Fruit fly (Drosophila melanogaster) whole organism, embryonic: Measurements from ENCODE around the gene Rpn12.
A peak's percentile ranks its signal among the peaks of the same experiment; 100 is the strongest.

Experiments used
- Atf6 ChIP-seq: fragments of 200-800 bp; sonication (Bioruptor generic); IDR thresholded peaks from 2 replicates; pipeline ENCODE4 v1.3.6; 2022; ENCODE audit warnings: missing biosample characterization, missing genetic modification characterization
- CG10462 ChIP-seq: fragments of 200-800 bp; sonication (Bioruptor generic); optimal IDR thresholded peaks from 2 replicates; lab custom pipeline; 2016; ENCODE audit warnings: missing biosample characterization, missing genetic modification characterization
- CG10565 ChIP-seq: fragments of 200-800 bp; sonication (Bioruptor generic); optimal IDR thresholded peaks from 3 replicates; lab custom pipeline; 2016; ENCODE audit warnings: missing biosample characterization, mild to moderate bottlenecking, missing genetic modification characterization
- CG11093 ChIP-seq: fragments of 200-800 bp; sonication (Bioruptor generic); IDR thresholded peaks from 3 replicates; pipeline ENCODE4 v1.3.6; 2022; ENCODE audit warnings: missing biosample characterization, missing genetic modification characterization
- CG14667 ChIP-seq: fragments of 200-800 bp; sonication (Bioruptor generic); IDR thresholded peaks from 2 replicates; pipeline ENCODE4 v1.3.6; 2022; ENCODE audit warnings: missing biosample characterization, missing genetic modification characterization
- CG14710 ChIP-seq: fragments of 200-800 bp; sonication (Bioruptor generic); optimal IDR thresholded peaks from 3 replicates; lab custom pipeline; 2019; ENCODE audit warnings: missing biosample characterization, mild to moderate bottlenecking, missing genetic modification characterization, moderate library complexity
- CG15073 ChIP-seq: fragments of 200-800 bp; sonication (Bioruptor generic); optimal IDR thresholded peaks from 2 replicates; lab custom pipeline; 2016; ENCODE audit warnings: missing biosample characterization, missing genetic modification characterization
- CG1647 ChIP-seq: fragments of 200-800 bp; sonication (Bioruptor generic); optimal IDR thresholded peaks from 3 replicates; lab custom pipeline; 2016; ENCODE audit warnings: missing biosample characterization, missing genetic modification characterization
- CG17802 ChIP-seq: fragments of 200-800 bp; sonication (Bioruptor generic); optimal IDR thresholded peaks from 2 replicates; lab custom pipeline; 2018; ENCODE audit warnings: missing biosample characterization, mild to moderate bottlenecking, missing genetic modification characterization, moderate library complexity
- CG2120 ChIP-seq: fragments of 200-800 bp; sonication (Bioruptor generic); optimal IDR thresholded peaks from 3 replicates; lab custom pipeline; 2016; ENCODE audit warnings: missing biosample characterization, missing genetic modification characterization
- CG2199 ChIP-seq: fragments of 200-800 bp; sonication (Bioruptor generic); IDR thresholded peaks from 3 replicates; pipeline ENCODE4 v1.3.6; 2022; ENCODE audit warnings: missing biosample characterization, missing genetic modification characterization
- CG30403 ChIP-seq: fragments of 200-800 bp; sonication (Bioruptor generic); optimal IDR thresholded peaks from 3 replicates; lab custom pipeline; 2016; ENCODE audit warnings: missing biosample characterization, missing genetic modification characterization
- CG3163 ChIP-seq: fragments of 200-800 bp; sonication (Bioruptor generic); optimal IDR thresholded peaks from 3 replicates; lab custom pipeline; 2016; ENCODE audit warnings: missing biosample characterization, missing genetic modification characterization
- CG3281 ChIP-seq: fragments of 200-800 bp; sonication (Bioruptor generic); optimal IDR thresholded peaks from 3 replicates; lab custom pipeline; 2017; ENCODE audit warnings: missing biosample characterization, mild to moderate bottlenecking, missing genetic modification characterization
- CG4424 ChIP-seq: fragments of 200-800 bp; sonication (Bioruptor generic); optimal IDR thresholded peaks from 3 replicates; lab custom pipeline; 2016; ENCODE audit warnings: missing biosample characterization, missing genetic modification characterization
- CG4617 ChIP-seq: fragments of 200-800 bp; sonication (Bioruptor generic); optimal IDR thresholded peaks from 3 replicates; lab custom pipeline; 2016; ENCODE audit warnings: missing biosample characterization, missing genetic modification characterization, borderline replicate concordance
- CG6175 ChIP-seq: fragments of 200-800 bp; sonication (Bioruptor generic); IDR thresholded peaks from 3 replicates; pipeline ENCODE4 v1.3.6; 2022; ENCODE audit warnings: missing biosample characterization, missing genetic modification characterization
- CG6683 ChIP-seq: fragments of 200-800 bp; sonication (Bioruptor generic); optimal IDR thresholded peaks from 2 replicates; lab custom pipeline; 2017; ENCODE audit warnings: missing biosample characterization, mild to moderate bottlenecking, missing genetic modification characterization, missing genetic modification reagents
- CG6791 ChIP-seq: fragments of 200-800 bp; sonication (Bioruptor generic); IDR thresholded peaks from 3 replicates; pipeline ENCODE4 v1.3.6; 2022; ENCODE audit warnings: missing biosample characterization, missing genetic modification characterization; ENCODE audit not compliant: partially characterized antibody
- CG7271 ChIP-seq: fragments of 200-800 bp; sonication (Bioruptor generic); optimal IDR thresholded peaks from 2 replicates; lab custom pipeline; 2018; ENCODE audit warnings: missing biosample characterization, mild to moderate bottlenecking, missing genetic modification characterization, moderate library complexity
- CG7357 ChIP-seq: fragments of 200-800 bp; sonication (Bioruptor generic); IDR thresholded peaks from 3 replicates; pipeline ENCODE4 v1.3.6; 2022; ENCODE audit warnings: missing biosample characterization, missing genetic modification characterization
- CG7372 ChIP-seq: fragments of 200-800 bp; sonication (Bioruptor generic); IDR thresholded peaks from 2 replicates; pipeline ENCODE4 v1.3.6; 2022; ENCODE audit warnings: missing biosample characterization, missing genetic modification characterization
- CG7556 ChIP-seq: fragments of 200-800 bp; sonication (Bioruptor generic); optimal IDR thresholded peaks from 2 replicates; lab custom pipeline; 2017; ENCODE audit warnings: missing biosample characterization, mild to moderate bottlenecking, missing genetic modification characterization
- CG8478 ChIP-seq: fragments of >200 bp; optimal IDR thresholded peaks from 2 replicates; lab custom pipeline; 2018
- CG8765 ChIP-seq: fragments of 200-800 bp; sonication (Bioruptor generic); IDR thresholded peaks from 2 replicates; pipeline ENCODE4 v1.3.6; 2022; ENCODE audit warnings: missing biosample characterization, missing genetic modification characterization
- D ChIP-seq, 2 experiments: fragments of 200-800 bp in 1 of 2; fragments of >200 bp in 1 of 2; sonication (Bioruptor generic) in 1 of 2; optimal IDR thresholded peaks; 2 replicates in 1 of 2; 3 replicates in 1 of 2; lab custom pipeline; 2017; ENCODE audit warnings: mild to moderate bottlenecking in 1 of 2, missing biosample characterization in 1 of 2, missing genetic modification characterization in 1 of 2, missing genetic modification reagents in 1 of 2
- Dp ChIP-seq: fragments of 200-800 bp; sonication (Bioruptor generic); optimal IDR thresholded peaks from 2 replicates; lab custom pipeline; 2018; ENCODE audit warnings: missing biosample characterization, mild to moderate bottlenecking, missing genetic modification characterization, moderate library complexity
- Eip74EF ChIP-seq, 2 experiments: fragments of 200-800 bp in 1 of 2; fragments of >200 bp in 1 of 2; sonication (Bioruptor generic) in 1 of 2; optimal IDR thresholded peaks; 2 replicates each; lab custom pipeline; 2017 to 2019; ENCODE audit warnings: missing biosample characterization in 2 of 2, missing genetic modification characterization in 2 of 2, mild to moderate bottlenecking in 1 of 2, moderate library complexity in 1 of 2
- Ets97D ChIP-seq: fragments of 200-800 bp; sonication (Bioruptor generic); optimal IDR thresholded peaks from 3 replicates; lab custom pipeline; 2016; ENCODE audit warnings: missing biosample characterization, missing genetic modification characterization
- HLH54F ChIP-seq: fragments of 200-800 bp; sonication (Bioruptor generic); optimal IDR thresholded peaks from 3 replicates; lab custom pipeline; 2016; ENCODE audit warnings: missing biosample characterization, missing genetic modification characterization
- HmgD ChIP-seq: fragments of 200-800 bp; sonication (Bioruptor generic); optimal IDR thresholded peaks from 3 replicates; lab custom pipeline; 2016; ENCODE audit warnings: missing biosample characterization, missing genetic modification characterization
- Lpt ChIP-seq: fragments of >200 bp; optimal IDR thresholded peaks from 2 replicates; lab custom pipeline; 2018; ENCODE audit warnings: missing biosample characterization, missing genetic modification characterization
- MBD-R2 ChIP-seq: fragments of 200-800 bp; sonication (Bioruptor generic); IDR thresholded peaks from 2 replicates; pipeline ENCODE4 v1.3.6; 2022; ENCODE audit warnings: missing biosample characterization, missing genetic modification characterization
- MTF-1 ChIP-seq: fragments of 200-800 bp; sonication (Bioruptor generic); optimal IDR thresholded peaks from 2 replicates; lab custom pipeline; 2018; ENCODE audit warnings: missing biosample characterization, mild to moderate bottlenecking, missing genetic modification characterization, borderline replicate concordance
- NfI ChIP-seq: fragments of 200-800 bp; sonication (Bioruptor generic); optimal IDR thresholded peaks from 3 replicates; lab custom pipeline; 2018; ENCODE audit warnings: missing biosample characterization, mild to moderate bottlenecking, missing genetic modification characterization, moderate library complexity
- Scr ChIP-seq: fragments of 200-800 bp; sonication (Bioruptor generic); IDR thresholded peaks from 2 replicates; pipeline ENCODE4 v1.3.6; 2022; ENCODE audit warnings: missing biosample characterization, missing genetic modification characterization; ENCODE audit not compliant: partially characterized antibody
- Usf ChIP-seq: fragments of 200-800 bp; sonication (Bioruptor generic); optimal IDR thresholded peaks from 2 replicates; lab custom pipeline; 2017; ENCODE audit warnings: missing genotype, missing biosample characterization, missing genetic modification characterization
- ab ChIP-seq: fragments of 200-800 bp; sonication (Bioruptor generic); optimal IDR thresholded peaks from 2 replicates; lab custom pipeline; 2016; ENCODE audit warnings: missing biosample characterization, missing genetic modification characterization
- al ChIP-seq: fragments of 200-800 bp; sonication (Bioruptor generic); IDR thresholded peaks from 2 replicates; pipeline ENCODE4 v1.3.6; 2022; ENCODE audit warnings: missing biosample characterization, missing genetic modification characterization
- ap ChIP-seq: fragments of 200-800 bp; sonication (Bioruptor generic); IDR thresholded peaks from 2 replicates; pipeline ENCODE4 v1.3.6; 2022; ENCODE audit warnings: missing biosample characterization, missing genetic modification characterization
- cg ChIP-seq: fragments of 200-800 bp; sonication (Bioruptor generic); optimal IDR thresholded peaks from 3 replicates; lab custom pipeline; 2019; ENCODE audit warnings: missing biosample characterization, mild to moderate bottlenecking, missing genetic modification characterization, moderate library complexity
- fd96Cb ChIP-seq: fragments of 200-800 bp; sonication (Bioruptor generic); optimal IDR thresholded peaks from 2 replicates; lab custom pipeline; 2018; ENCODE audit warnings: missing biosample characterization, mild to moderate bottlenecking, missing genetic modification characterization, moderate library complexity
- gcm2 ChIP-seq: fragments of 200-800 bp; sonication (Bioruptor generic); optimal IDR thresholded peaks from 2 replicates; lab custom pipeline; 2016; ENCODE audit warnings: missing biosample characterization, missing genetic modification characterization
- gem ChIP-seq: fragments of 200-800 bp; sonication (Bioruptor generic); optimal IDR thresholded peaks from 2 replicates; lab custom pipeline; 2019; ENCODE audit warnings: missing biosample characterization, mild to moderate bottlenecking, missing genetic modification characterization, moderate library complexity
- jigr1 ChIP-seq: fragments of 200-800 bp; sonication (Bioruptor generic); IDR thresholded peaks from 3 replicates; pipeline ENCODE4 v1.3.6; 2022; ENCODE audit warnings: missing biosample characterization, missing genetic modification characterization
- nmo ChIP-seq: fragments of 200-800 bp; sonication (Bioruptor generic); optimal IDR thresholded peaks from 2 replicates; lab custom pipeline; 2018; ENCODE audit warnings: missing biosample characterization, mild to moderate bottlenecking, missing genetic modification characterization, moderate library complexity
- pb ChIP-seq: fragments of 200-800 bp; sonication (Bioruptor generic); optimal IDR thresholded peaks from 3 replicates; lab custom pipeline; 2016; ENCODE audit warnings: missing biosample characterization, missing genetic modification characterization
- sens-2 ChIP-seq: fragments of 200-800 bp; sonication (Bioruptor generic); IDR thresholded peaks from 2 replicates; pipeline ENCODE4 v1.3.6; 2022; ENCODE audit warnings: missing biosample characterization, missing genetic modification characterization
- shn ChIP-seq: fragments of 200-800 bp; sonication (Bioruptor generic); optimal IDR thresholded peaks from 3 replicates; lab custom pipeline; 2016; ENCODE audit warnings: missing biosample characterization, missing genetic modification characterization
- toy ChIP-seq: fragments of 200-800 bp; sonication (Bioruptor generic); IDR thresholded peaks from 2 replicates; pipeline ENCODE4 v1.3.6; 2022; ENCODE audit warnings: missing biosample characterization, missing genetic modification characterization
- zf30C ChIP-seq: fragments of 200-800 bp; sonication (Bioruptor generic); optimal IDR thresholded peaks from 3 replicates; lab custom pipeline; 2018; ENCODE audit warnings: missing biosample characterization, mild to moderate bottlenecking, missing genetic modification characterization

Gene Rpn12

DNA sequence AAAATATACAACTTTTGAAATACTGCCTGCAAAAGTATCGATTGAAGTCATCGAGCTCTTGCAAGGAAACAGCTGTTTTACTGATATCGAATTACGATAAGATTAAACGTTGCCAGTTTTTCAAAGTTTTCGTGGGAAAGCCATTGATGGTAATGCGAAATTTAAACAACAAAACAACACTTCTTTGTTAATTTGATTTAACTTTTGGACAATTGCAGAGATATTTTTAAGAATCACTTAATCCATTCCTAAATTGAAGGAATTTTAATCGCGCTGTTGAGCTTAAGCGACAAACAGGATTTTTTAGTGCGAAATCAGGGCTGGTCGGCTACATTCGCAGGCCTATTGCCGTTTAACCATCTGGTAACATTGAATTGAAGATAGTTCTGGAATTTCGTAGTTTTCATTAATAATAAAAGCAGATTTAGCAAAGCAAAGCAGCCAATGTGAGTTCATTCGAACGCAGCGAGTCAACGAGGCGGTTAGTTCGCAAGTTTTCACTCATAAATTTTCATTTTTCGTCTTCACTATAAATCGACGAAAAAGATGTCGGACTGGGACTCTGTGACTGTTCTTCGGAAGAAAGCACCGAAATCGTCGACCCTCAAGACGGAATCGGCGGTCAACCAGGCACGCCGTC lies 8.4 kb upstream of the Rpn12 start, which contains the start of gene mbf1 (continued):
- TF ChIP-seq CG11093 (no peak), cg (GFP tag; lab: Kevin White, UChicago) (no peak), CG6175 (GFP tag; lab: Robert Waterston, UW) (no peak), CG7372 (GFP tag; lab: Robert Waterston, UW) (no peak), Ets97D (GFP tag; lab: Kevin White, UChicago) (peak; percentile 81), pb (GFP tag; lab: Kevin White, UChicago) (no peak), Lpt (GFP tag; lab: Kevin White, UChicago) (no peak), CG3163 (GFP tag; lab: Kevin White, UChicago) (no peak), NfI (GFP tag; lab: Kevin White, UChicago) (no peak), fd96Cb (tag; lab: Kevin White, UChicago) (no peak), ab (GFP tag; lab: Kevin White, UChicago) (no peak), gem (peak; percentile 27), CG8765 (GFP tag; lab: Robert Waterston, UW) (no peak), CG15073 (GFP tag; lab: Kevin White, UChicago) (no peak), MBD-R2 (GFP tag; lab: Robert Waterston, UW) (peak; percentile 59), CG10565 (no peak), HmgD (GFP tag; lab: Kevin White, UChicago) (peak; percentile 39), toy (GFP tag; lab: Robert Waterston, UW) (no peak), CG6791 (GFP tag; lab: Robert Waterston, UW) (no peak), CG30403 (GFP tag; lab: Kevin White, UChicago) (peak; percentile 27), jigr1 (GFP tag; lab: Robert Waterston, UW) (no peak), CG7271 (tag; lab: Kevin White, UChicago) (no peak), HLH54F (GFP tag; lab: Kevin White, UChicago) (no peak), D (optimal IDR thresholded peaks at IDR 0.05; lab: Kevin White, UChicago) (no peak), D (GFP tag; optimal IDR thresholded peaks at IDR 0.05; lab: Kevin White, UChicago) (no peak), CG7556 (GFP tag; lab: Kevin White, UChicago) (no peak), Usf (GFP tag; lab: Kevin White, UChicago) (no peak), CG1647 (GFP tag; lab: Kevin White, UChicago) (no peak), sens-2 (GFP tag; lab: Robert Waterston, UW) (no peak), Dp (GFP tag; lab: Kevin White, UChicago) (peak; percentile 72), shn (peak; percentile 5), nmo (GFP tag; lab: Kevin White, UChicago) (peak; percentile 61), Scr (GFP tag; lab: Robert Waterston, UW) (peak; percentile 66), CG17802 (tag; lab: Kevin White, UChicago) (no peak), Eip74EF (GFP tag; optimal IDR thresholded peaks at IDR 0.05; lab: Kevin White, UChicago) (no peak), CG8478 (lab: Kevin White, UChicago) (no peak), ap (no peak), CG2199 (no peak), CG14710 (tag; lab: Kevin White, UChicago) (peak; percentile 78), CG10462 (GFP tag; lab: Kevin White, UChicago) (no peak), CG2120 (GFP tag; lab: Kevin White, UChicago) (peak; percentile 44), Atf6 (GFP tag; lab: Robert Waterston, UW) (no peak), CG7357 (GFP tag; lab: Robert Waterston, UW) (no peak), CG14667 (GFP tag; lab: Robert Waterston, UW) (no peak), gcm2 (no peak), CG4617 (GFP tag; lab: Kevin White, UChicago) (peak; percentile 91), CG3281 (GFP tag; lab: Kevin White, UChicago) (no peak), CG4424 (GFP tag; lab: Kevin White, UChicago) (peak; percentile 9), al (GFP tag; lab: Robert Waterston, UW) (no peak), MTF-1 (no peak), CG6683 (GFP tag; lab: Kevin White, UChicago) (no peak), zf30C (GFP tag; lab: Kevin White, UChicago) (no peak)
